Worm (Caenorhabditis elegans) whole organism, L2 larva: Measurements from ENCODE around the gene C25A11.2.

Source experiments
- aly-2 ChIP-seq: fragments of 150-350 bp; optimal IDR thresholded peaks from 2 replicates; lab custom pipeline; 2014; ENCODE audit warnings: missing biosample characterization, missing genetic modification characterization
- dmd-4 ChIP-seq: sonication (generic microtip); optimal IDR thresholded peaks from 2 replicates; lab custom pipeline; 2017; ENCODE audit warnings: missing biosample characterization, missing genetic modification characterization
- elt-3 ChIP-seq: sonication (generic microtip); optimal IDR thresholded peaks from 2 replicates; lab custom pipeline; 2017; ENCODE audit warnings: missing biosample characterization, missing genetic modification characterization
- fos-1 ChIP-seq: fragments of 150-350 bp; optimal IDR thresholded peaks from 2 replicates; lab custom pipeline; 2014; ENCODE audit warnings: missing biosample characterization, missing genetic modification characterization
- lsy-2 ChIP-seq, 2 experiments: fragments of 150-350 bp in 1 of 2; sonication (generic microtip) in 1 of 2; optimal IDR thresholded peaks; 2 replicates each; lab custom pipeline; 2014 to 2017; ENCODE audit warnings: missing biosample characterization in 2 of 2, missing genetic modification characterization in 2 of 2
- mbf-1 ChIP-seq: sonication (generic microtip); optimal IDR thresholded peaks from 2 replicates; lab custom pipeline; 2017; ENCODE audit warnings: missing biosample characterization, missing genetic modification characterization
- nhr-10 ChIP-seq: sonication (generic microtip); optimal IDR thresholded peaks from 2 replicates; lab custom pipeline; 2017; ENCODE audit warnings: missing biosample characterization, missing genetic modification characterization
- nhr-11 ChIP-seq: fragments of 150-350 bp; optimal IDR thresholded peaks from 2 replicates; lab custom pipeline; 2014; ENCODE audit warnings: missing biosample characterization, missing genetic modification characterization
- nhr-21 ChIP-seq: fragments of 150-350 bp; optimal IDR thresholded peaks from 2 replicates; lab custom pipeline; 2014; ENCODE audit warnings: missing biosample characterization, missing genetic modification characterization
- peb-1 ChIP-seq: fragments of 150-350 bp; optimal IDR thresholded peaks from 2 replicates; lab custom pipeline; 2014; ENCODE audit warnings: missing biosample characterization, missing genetic modification characterization
- snpc-4 ChIP-seq: fragments of 150-350 bp; optimal IDR thresholded peaks from 2 replicates; lab custom pipeline; 2014; ENCODE audit warnings: missing biosample characterization, missing genetic modification characterization
- zag-1 ChIP-seq: fragments of 150-350 bp; optimal IDR thresholded peaks from 2 replicates; lab custom pipeline; 2014; ENCODE audit warnings: missing biosample characterization, missing genetic modification characterization

DNA sequence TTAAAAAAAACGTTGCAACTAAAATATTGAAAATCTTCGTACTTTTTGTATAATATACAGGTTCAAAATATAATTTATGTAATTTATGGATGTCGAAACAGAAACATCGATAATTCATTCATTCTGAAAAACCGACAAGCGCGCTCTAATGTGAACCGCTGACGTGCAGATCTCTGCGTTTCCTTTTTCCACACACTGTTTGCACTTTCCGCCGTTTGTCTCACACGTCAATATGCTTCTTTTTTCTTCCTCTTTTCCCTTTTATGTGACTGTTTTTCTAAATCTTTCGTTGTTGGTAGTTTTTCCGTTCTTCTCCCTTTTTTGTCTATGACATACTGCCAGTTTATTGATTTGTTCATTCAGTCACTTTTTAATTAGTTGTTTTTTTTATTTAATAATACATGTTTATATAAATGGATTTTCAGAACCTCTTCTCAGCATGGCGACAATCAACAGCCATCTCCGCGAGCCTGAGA is 36.4 kb downstream of the C25A11.2 start, which contains the start of gene tmbi-4:
- TF ChIP-seq aly-2 (tag; lab: Kevin White, UChicago) (no peak), snpc-4 (no peak), nhr-10 (no peak), elt-3 (tag; lab: Kevin White, UChicago) (no peak), zag-1 (tag; lab: Kevin White, UChicago) (no peak), peb-1 (no peak), lsy-2 (tag; optimal IDR thresholded peaks at IDR 0.05; lab: Kevin White, UChicago) (peak in 1 of 2 experiments; percentile 69), nhr-21 (tag; lab: Kevin White, UChicago) (peak; percentile 26), nhr-11 (tag; lab: Kevin White, UChicago) (no peak), mbf-1 (no peak), fos-1 (peak; percentile 65), dmd-4 (tag; lab: Kevin White, UChicago) (no peak)
